Fruit fly (Drosophila melanogaster) whole organism, wandering third instar larva: Measurements from ENCODE around the gene Cpr92F.

Experiments
- Abd-B ChIP-seq: fragments of >200 bp; optimal IDR thresholded peaks from 2 replicates; lab custom pipeline; 2017; ENCODE audit warnings: missing biosample characterization, missing genetic modification characterization
- CG32264 ChIP-seq: fragments of 200-800 bp; sonication (Bioruptor generic); optimal IDR thresholded peaks from 2 replicates; lab custom pipeline; 2016; ENCODE audit warnings: missing biosample characterization, missing genetic modification characterization
- CG9705 ChIP-seq: fragments of 200-800 bp; sonication (Bioruptor generic); optimal IDR thresholded peaks from 2 replicates; lab custom pipeline; 2018; ENCODE audit warnings: missing biosample characterization, mild to moderate bottlenecking, missing genetic modification characterization
- Dfd ChIP-seq: fragments of >200 bp; optimal IDR thresholded peaks from 2 replicates; lab custom pipeline; 2017; ENCODE audit warnings: missing biosample characterization, missing genetic modification characterization
- Dif ChIP-seq: fragments of 200-275, 200-300 bp; sonication (Bioruptor generic); optimal IDR thresholded peaks from 2 replicates; lab custom pipeline; 2018; ENCODE audit warnings: missing biosample characterization, missing genetic modification characterization; ENCODE audit not compliant: partially characterized antibody
- HLH106 ChIP-seq: fragments of 200-800 bp; optimal IDR thresholded peaks from 3 replicates; lab custom pipeline; 2019; ENCODE audit warnings: missing biosample characterization, mild to moderate bottlenecking, missing genetic modification characterization, moderate library complexity
- Hr78 ChIP-seq: fragments of >200 bp; optimal IDR thresholded peaks from 2 replicates; lab custom pipeline; 2017; ENCODE audit warnings: missing biosample characterization, missing genetic modification characterization
- Jra ChIP-seq: sonication (Bioruptor generic); optimal IDR thresholded peaks from 2 replicates; lab custom pipeline; 2016; ENCODE audit warnings: missing biosample characterization, missing genetic modification characterization
- Mio ChIP-seq: sonication (Bioruptor generic); optimal IDR thresholded peaks from 2 replicates; lab custom pipeline; 2016; ENCODE audit warnings: missing biosample characterization, missing genetic modification characterization
- Myc ChIP-seq: fragments of >200 bp; optimal IDR thresholded peaks from 2 replicates; lab custom pipeline; 2017
- N ChIP-seq: fragments of >200 bp; optimal IDR thresholded peaks from 2 replicates; lab custom pipeline; 2018; ENCODE audit warnings: missing biosample characterization, missing external identifiers, missing genetic modification characterization
- Rel ChIP-seq, 2 experiments: fragments of 200-800 bp; sonication (Bioruptor generic) in 1 of 2; optimal IDR thresholded peaks; 2 replicates in 1 of 2; 3 replicates in 1 of 2; lab custom pipeline; 2016 to 2019; ENCODE audit warnings: mild to moderate bottlenecking in 2 of 2, missing biosample characterization in 2 of 2, missing genetic modification characterization in 2 of 2, moderate library complexity in 1 of 2
- Sp1 ChIP-seq: fragments of 200-800 bp; sonication (Bioruptor generic); optimal IDR thresholded peaks from 3 replicates; lab custom pipeline; 2019; ENCODE audit warnings: missing biosample characterization, mild to moderate bottlenecking, missing genetic modification characterization, moderate library complexity
- br ChIP-seq: fragments of 200-800 bp; sonication (Bioruptor generic); optimal IDR thresholded peaks from 2 replicates; lab custom pipeline; 2016; ENCODE audit warnings: missing biosample characterization, missing genetic modification characterization
- brk ChIP-seq: fragments of 200-800 bp; sonication (Bioruptor generic); optimal IDR thresholded peaks from 2 replicates; lab custom pipeline; 2016; ENCODE audit warnings: missing biosample characterization, mild to moderate bottlenecking, missing genetic modification characterization
- ey ChIP-seq: fragments of 200-800 bp; sonication (Bioruptor generic); optimal IDR thresholded peaks from 2 replicates; lab custom pipeline; 2016; ENCODE audit warnings: missing biosample characterization, missing genetic modification characterization
- lola ChIP-seq: fragments of >200 bp; optimal IDR thresholded peaks from 2 replicates; lab custom pipeline; 2017; ENCODE audit warnings: missing biosample characterization, missing genetic modification characterization
- pan ChIP-seq: fragments of >200 bp; optimal IDR thresholded peaks from 2 replicates; lab custom pipeline; 2017
- psq ChIP-seq: fragments of 200-800 bp; sonication (Bioruptor generic); optimal IDR thresholded peaks from 3 replicates; lab custom pipeline; 2017; ENCODE audit warnings: missing biosample characterization, mild to moderate bottlenecking, missing genetic modification characterization, moderate library complexity
- rgr ChIP-seq: fragments of 200-800 bp; sonication (Bioruptor generic); optimal IDR thresholded peaks from 3 replicates; lab custom pipeline; 2016; ENCODE audit warnings: missing biosample characterization, mild to moderate bottlenecking, missing genetic modification characterization
- sv ChIP-seq: fragments of 200-800 bp; sonication (Bioruptor generic); optimal IDR thresholded peaks from 3 replicates; lab custom pipeline; 2016; ENCODE audit warnings: missing biosample characterization, missing genetic modification characterization
- woc ChIP-seq: sonication (Bioruptor generic); optimal IDR thresholded peaks from 2 replicates; lab custom pipeline; 2016; ENCODE audit warnings: missing biosample characterization, mild to moderate bottlenecking, missing genetic modification characterization

Gene Cpr92F

DNA sequence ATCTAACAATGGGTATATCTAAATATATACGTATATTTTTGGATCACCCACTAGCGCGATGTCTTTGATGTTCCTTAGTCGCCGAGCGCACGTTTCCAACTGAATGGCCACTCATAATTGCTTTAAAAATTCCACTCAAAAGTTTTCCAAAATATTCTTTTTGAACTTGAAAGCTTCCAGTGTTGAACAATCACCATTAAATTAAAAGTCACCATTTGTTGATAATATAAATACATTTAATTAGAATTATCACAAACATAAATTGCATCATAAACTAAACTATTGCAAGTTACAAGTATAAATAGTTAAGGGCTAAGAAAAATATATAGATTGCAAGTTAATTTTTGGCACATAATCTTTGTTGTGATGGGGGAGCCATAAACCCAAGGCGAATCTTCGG is 17.0 kb upstream of the Cpr92F start, which contains the start of gene GluRIID:
GluRIID (minus strand) TSS at position 101 of the 400 bp plus-strand sequence.
- TF ChIP-seq rgr = peak; percentile 4
- TF ChIP-seq pan (lab: Kevin White, UChicago) = no peak

dm6 chr3R:20656649-20657048 is 12.7 kb upstream of the Cpr92F start:
- no peak for TF ChIP-seq woc
- TF ChIP-seq Sp1 (GFP tag; lab: Kevin White, UChicago) = no peak
- TF ChIP-seq Dif = no peak
- TF ChIP-seq Dfd (GFP tag; lab: Kevin White, UChicago) = no peak
- no peak for TF ChIP-seq Myc

- TF ChIP-seq sv (GFP tag; lab: Kevin White, UChicago) (no peak), Dfd (GFP tag; lab: Kevin White, UChicago) (no peak)
Measured at dm6 chr3R:20659804-20660203, 9.6 kb upstream of the Cpr92F start, which contains the start of gene Nep4. TSS of gene Nep4 (minus strand) at chr3R:20659904.

- TF ChIP-seq Myc = peak; percentile 75
- peak; percentile 38 for TF ChIP-seq N (GFP tag; lab: Kevin White, UChicago)
- TF ChIP-seq HLH106 (tag; lab: Kevin White, UChicago) = no peak
- no peak for TF ChIP-seq ey
Measured at dm6 chr3R:20675772-20676171, 6.4 kb downstream of the Cpr92F start.

- TF ChIP-seq Dif (no peak), Abd-B (GFP tag; lab: Kevin White, UChicago) (no peak), br (GFP tag; lab: Kevin White, UChicago) (no peak)
- TF ChIP-seq, all 38 proteins: peak for 0
Measured at dm6 chr3R:20677251-20677650, 7.9 kb downstream of the Cpr92F start, which contains the start of gene CG4000. TSS of gene CG4000 (minus strand) at chr3R:20677351.

DNA sequence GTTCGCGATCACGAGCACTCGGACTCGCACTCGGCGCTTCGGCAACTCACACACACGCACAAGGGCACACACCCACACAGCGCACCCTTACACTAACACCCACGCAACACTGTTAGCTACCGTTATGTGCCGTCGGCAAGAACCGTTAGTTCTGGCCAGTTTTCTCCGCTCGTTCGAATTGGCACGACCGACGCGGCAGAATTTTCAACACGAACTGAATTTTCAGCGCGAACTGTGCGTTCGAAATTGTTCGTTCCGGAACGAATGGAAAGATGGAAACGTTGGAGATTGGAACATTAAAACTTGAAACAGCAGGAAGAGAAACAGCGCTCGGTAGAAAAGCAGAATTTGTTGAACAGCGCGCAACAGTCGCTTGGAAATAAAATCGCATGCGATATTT is 45.0 kb downstream of the Cpr92F start, which contains the start of gene Oamb:
Oamb (minus strand) TSS at position 218 of the 400 bp plus-strand sequence.
- TF ChIP-seq woc (no peak), Dfd (GFP tag; lab: Kevin White, UChicago) (no peak), CG9705 (GFP tag; lab: Kevin White, UChicago) (no peak), Hr78 (GFP tag; lab: Kevin White, UChicago) (no peak), br (GFP tag; lab: Kevin White, UChicago) (no peak), sv (GFP tag; lab: Kevin White, UChicago) (no peak), HLH106 (tag; lab: Kevin White, UChicago) (no peak), brk (GFP tag; lab: Kevin White, UChicago) (no peak), Jra (GFP tag; lab: Kevin White, UChicago) (no peak), psq (GFP tag; lab: Kevin White, UChicago) (no peak), rgr (no peak), Rel (GFP tag; optimal IDR thresholded peaks at IDR 0.05; lab: Kevin White, UChicago) (no peak), Rel (tag; optimal IDR thresholded peaks at IDR 0.05; lab: Kevin White, UChicago) (no peak)

- TF ChIP-seq CG32264 (GFP tag; lab: Kevin White, UChicago) (no peak), brk (GFP tag; lab: Kevin White, UChicago) (no peak), lola (GFP tag; lab: Kevin White, UChicago) (no peak), Dfd (GFP tag; lab: Kevin White, UChicago) (no peak), Mio (no peak)
Measured at dm6 chr3R:20719286-20719685, 49.9 kb downstream of the Cpr92F start.
